Worm (Caenorhabditis elegans) whole organism, mixed stage, embryonic: ENCODE results near the gene F12A10.1.
"Not testable (repeated sequence)": the region's sequence is repeated elsewhere in the genome, so short reads cannot be mapped to it uniquely, and the experiment has no call there.

Source experiments
- M03D4.4 ChIP-seq: sonication (generic microtip); optimal IDR thresholded peaks from 2 replicates; lab custom pipeline; 2017; ENCODE audit warnings: mild to moderate bottlenecking, missing genetic modification characterization, missing compliant biosample characterization
- bed-3 ChIP-seq: fragments of 200-800 bp; sonication (Bioruptor generic); optimal IDR thresholded peaks from 3 replicates; lab custom pipeline; 2018; ENCODE audit warnings: mild to moderate bottlenecking, missing genetic modification characterization, moderate library complexity, missing compliant biosample characterization
- blmp-1 ChIP-seq: fragments of 150-350 bp; optimal IDR thresholded peaks from 2 replicates; lab custom pipeline; 2014; ENCODE audit warnings: missing biosample characterization, missing genetic modification characterization
- ceh-39 ChIP-seq: fragments of 150-350 bp; optimal IDR thresholded peaks from 2 replicates; lab custom pipeline; 2014; ENCODE audit warnings: missing biosample characterization, missing genetic modification characterization
- ceh-43 ChIP-seq: fragments of 200-800 bp; sonication (Bioruptor generic); optimal IDR thresholded peaks from 2 replicates; lab custom pipeline; 2018; ENCODE audit warnings: mild to moderate bottlenecking, missing genetic modification characterization, moderate library complexity, missing compliant biosample characterization
- ceh-83 ChIP-seq: fragments of 200-800 bp; sonication (Bioruptor generic); optimal IDR thresholded peaks from 2 replicates; lab custom pipeline; 2018; ENCODE audit warnings: mild to moderate bottlenecking, missing genetic modification characterization, missing compliant biosample characterization
- ces-1 ChIP-seq: fragments of 150-350 bp; optimal IDR thresholded peaks from 2 replicates; lab custom pipeline; 2014; ENCODE audit warnings: missing biosample characterization, missing genetic modification reagents, missing genetic modification characterization
- cnd-1 ChIP-seq: fragments of 200-800 bp; sonication (Bioruptor generic); optimal IDR thresholded peaks from 2 replicates; lab custom pipeline; 2018; ENCODE audit warnings: mild to moderate bottlenecking, missing genetic modification characterization, missing compliant biosample characterization
- drap-1 ChIP-seq: fragments of 200-800 bp; sonication (Bioruptor generic); optimal IDR thresholded peaks from 3 replicates; lab custom pipeline; 2018; ENCODE audit warnings: mild to moderate bottlenecking, missing genetic modification characterization, missing compliant biosample characterization
- elt-1 ChIP-seq: sonication (generic microtip); optimal IDR thresholded peaks from 2 replicates; lab custom pipeline; 2017; ENCODE audit warnings: missing genetic modification characterization, mild to moderate bottlenecking, missing compliant biosample characterization, antibody characterized with exemption, moderate library complexity, borderline replicate concordance; ENCODE audit not compliant: insufficient read depth
- elt-3 ChIP-seq: fragments of 150-350 bp; optimal IDR thresholded peaks from 2 replicates; lab custom pipeline; 2014; ENCODE audit warnings: missing biosample characterization, missing genetic modification characterization
- flh-1 ChIP-seq: fragments of 200-800 bp; sonication (Bioruptor generic); optimal IDR thresholded peaks from 2 replicates; lab custom pipeline; 2018; ENCODE audit warnings: mild to moderate bottlenecking, missing genetic modification characterization, moderate library complexity, missing compliant biosample characterization
- ham-2 ChIP-seq: fragments of 200-800 bp; sonication (Bioruptor generic); optimal IDR thresholded peaks from 2 replicates; lab custom pipeline; 2018; ENCODE audit warnings: mild to moderate bottlenecking, missing genetic modification characterization, missing compliant biosample characterization
- hlh-1 ChIP-seq: fragments of 150-350 bp; optimal IDR thresholded peaks from 2 replicates; lab custom pipeline; 2014; ENCODE audit warnings: missing biosample characterization, missing genetic modification reagents, missing genetic modification characterization
- lin-13 ChIP-seq: fragments of 150-350 bp; optimal IDR thresholded peaks from 2 replicates; lab custom pipeline; 2014; ENCODE audit warnings: missing biosample characterization, missing genetic modification characterization
- lin-32 ChIP-seq: fragments of 200-800 bp; sonication (Bioruptor generic); optimal IDR thresholded peaks from 2 replicates; lab custom pipeline; 2018; ENCODE audit warnings: mild to moderate bottlenecking, missing genetic modification characterization, missing compliant biosample characterization
- lsy-2 ChIP-seq: fragments of 150-350 bp; optimal IDR thresholded peaks from 2 replicates; lab custom pipeline; 2014; ENCODE audit warnings: missing biosample characterization, missing genetic modification characterization
- mab-5 ChIP-seq: fragments of 150-350 bp; optimal IDR thresholded peaks from 2 replicates; lab custom pipeline; 2014; ENCODE audit warnings: missing biosample characterization, missing genetic modification characterization
- mep-1 ChIP-seq: fragments of 150-350 bp; optimal IDR thresholded peaks from 2 replicates; lab custom pipeline; 2017; ENCODE audit warnings: missing biosample characterization, missing genetic modification reagents, missing genetic modification characterization, inconsistent platforms
- mls-2 ChIP-seq: sonication (generic microtip); optimal IDR thresholded peaks from 2 replicates; lab custom pipeline; 2016; ENCODE audit warnings: mild to moderate bottlenecking, missing genetic modification characterization, moderate library complexity, missing compliant biosample characterization
- nhr-12 ChIP-seq: fragments of 150-350 bp; optimal IDR thresholded peaks from 2 replicates; lab custom pipeline; 2014; ENCODE audit warnings: missing biosample characterization, missing genetic modification characterization
- nhr-2 ChIP-seq: fragments of 150-350 bp; optimal IDR thresholded peaks from 2 replicates; lab custom pipeline; 2014; ENCODE audit warnings: missing biosample characterization, missing genetic modification characterization
- nhr-237 ChIP-seq: fragments of 150-350 bp; optimal IDR thresholded peaks from 2 replicates; lab custom pipeline; 2014; ENCODE audit warnings: missing biosample characterization, missing genetic modification characterization
- nhr-28 ChIP-seq: fragments of 150-350 bp; optimal IDR thresholded peaks from 2 replicates; lab custom pipeline; 2014; ENCODE audit warnings: missing biosample characterization, missing genetic modification characterization
- nhr-76 ChIP-seq: sonication (generic microtip); optimal IDR thresholded peaks from 2 replicates; lab custom pipeline; 2017; ENCODE audit warnings: missing biosample characterization, missing genetic modification characterization
- pha-4 ChIP-seq: fragments of 150-350 bp; optimal IDR thresholded peaks from 2 replicates; lab custom pipeline; 2018; ENCODE audit warnings: missing biosample characterization, missing genetic modification reagents, missing genetic modification characterization
- sem-2 ChIP-seq: fragments of 200-800 bp; sonication (Bioruptor generic); optimal IDR thresholded peaks from 2 replicates; lab custom pipeline; 2018; ENCODE audit warnings: mild to moderate bottlenecking, missing genetic modification characterization, missing compliant biosample characterization
- snpc-4 ChIP-seq: fragments of 150-350 bp; optimal IDR thresholded peaks from 2 replicates; lab custom pipeline; 2014; ENCODE audit warnings: missing biosample characterization, missing genetic modification characterization
- sptf-1 ChIP-seq: sonication (generic microtip); optimal IDR thresholded peaks from 2 replicates; lab custom pipeline; 2017; ENCODE audit warnings: mild to moderate bottlenecking, missing genetic modification characterization, moderate library complexity, missing compliant biosample characterization
- tbx-8 ChIP-seq: fragments of 200-800 bp; sonication (Bioruptor generic); optimal IDR thresholded peaks from 2 replicates; lab custom pipeline; 2018; ENCODE audit warnings: mild to moderate bottlenecking, missing genetic modification characterization, moderate library complexity, missing compliant biosample characterization
- unc-120 ChIP-seq: sonication (generic microtip); optimal IDR thresholded peaks from 2 replicates; lab custom pipeline; 2017; ENCODE audit warnings: missing genetic modification characterization, missing compliant biosample characterization; ENCODE audit not compliant: poor library complexity, severe bottlenecking
- unc-39 ChIP-seq: fragments of 150-350 bp; optimal IDR thresholded peaks from 2 replicates; lab custom pipeline; 2014; ENCODE audit warnings: missing biosample characterization, missing genetic modification characterization
- unc-62 ChIP-seq: fragments of 150-350 bp; optimal IDR thresholded peaks from 2 replicates; lab custom pipeline; 2014; ENCODE audit warnings: missing biosample characterization, missing genetic modification reagents, missing genetic modification characterization
- zip-8 ChIP-seq: fragments of 150-350 bp; optimal IDR thresholded peaks from 2 replicates; lab custom pipeline; 2014; ENCODE audit warnings: missing biosample characterization, missing genetic modification characterization
- ztf-11 ChIP-seq: fragments of 150-350 bp; optimal IDR thresholded peaks from 2 replicates; lab custom pipeline; 2014; ENCODE audit warnings: missing biosample characterization, missing genetic modification characterization

Gene F12A10.1

DNA sequence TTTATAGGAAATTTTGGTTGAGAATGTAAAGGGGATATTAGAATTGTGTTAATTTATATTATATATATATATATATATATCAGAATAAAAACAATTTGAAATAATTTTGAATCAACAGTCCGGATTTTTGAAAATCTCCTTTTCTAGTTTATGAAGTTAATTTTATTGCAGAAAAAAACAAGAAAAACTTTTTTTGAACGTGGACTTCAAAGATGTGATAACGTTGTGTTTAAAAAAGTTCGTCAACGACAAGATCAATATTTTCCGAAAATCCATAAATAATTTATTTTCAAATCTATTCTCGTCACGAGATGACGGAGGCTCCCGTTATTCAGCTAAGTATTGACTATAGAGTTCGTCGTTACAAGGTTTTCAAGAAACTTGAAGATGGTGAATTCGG is 41.2 kb downstream of the F12A10.1 start, which contains the start of gene C17C3.11:
TSS of gene C17C3.11 (plus strand) at position 301 of the 400 bp plus-strand sequence.
- no peak for TF ChIP-seq mls-2 (tag; lab: Kevin White, UChicago)
- TF ChIP-seq ceh-43 (GFP tag; lab: Kevin White, UChicago) = no peak
- no peak for TF ChIP-seq nhr-2 (tag; lab: Kevin White, UChicago)
- TF ChIP-seq unc-62 (GFP tag; lab: Kevin White, UChicago) = no peak
- TF ChIP-seq ham-2 (GFP tag; lab: Kevin White, UChicago) = no peak

DNA sequence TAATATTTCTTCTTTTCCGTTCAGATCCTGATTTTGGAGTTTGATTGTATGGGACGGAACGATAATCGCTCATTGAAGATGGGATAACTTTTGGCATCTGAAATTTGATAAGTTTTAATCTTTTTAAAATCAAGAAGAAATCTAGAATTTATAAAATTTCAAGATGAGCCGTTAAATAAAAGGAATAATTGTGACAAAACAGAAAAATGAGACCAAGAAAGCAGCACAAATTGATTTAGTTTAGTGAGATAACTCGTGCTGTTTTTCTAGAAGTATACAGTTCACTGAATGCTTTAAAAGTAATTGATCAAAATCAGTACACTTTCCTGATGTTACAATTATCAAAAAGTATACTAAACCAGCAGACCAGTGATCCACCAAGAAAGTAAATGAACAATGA is 43.8 kb downstream of the F12A10.1 start, which contains the start of gene hlh-27:
TSS of gene hlh-27 (minus strand) at position 101 of the 400 bp plus-strand sequence.
- TF ChIP-seq elt-3 (tag; lab: Kevin White, UChicago); elt-1; lsy-2: not testable (repeated sequence)

DNA sequence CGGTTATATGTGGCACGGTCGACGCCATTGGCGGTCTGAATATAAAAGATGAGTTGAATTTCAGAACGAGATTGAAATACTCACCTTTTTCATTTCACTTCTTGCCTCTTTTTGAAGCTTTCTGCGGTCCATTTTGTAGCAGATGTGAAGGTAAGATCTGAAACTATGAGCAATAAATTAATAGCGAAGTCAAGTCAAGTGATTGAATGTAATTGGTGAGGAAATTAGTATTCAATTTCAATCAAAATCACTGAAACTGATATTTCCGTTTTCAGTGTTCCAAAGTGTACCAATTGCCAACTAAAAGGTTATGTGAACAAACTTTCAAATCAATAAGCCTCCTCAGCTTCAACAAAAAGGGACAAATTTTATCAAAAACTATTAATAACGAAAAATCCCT is 45.3 kb downstream of the F12A10.1 start, which contains the start of gene C17C3.24:
TSS of gene C17C3.24 (minus strand) at position 101 of the 400 bp plus-strand sequence.
- TF ChIP-seq mab-5 (tag; lab: Kevin White, UChicago) = no peak
- TF ChIP-seq pha-4 (tag; lab: Kevin White, UChicago) = no peak
- no peak for TF ChIP-seq blmp-1 (tag; lab: Kevin White, UChicago)
- TF ChIP-seq mls-2 (tag; lab: Kevin White, UChicago) = no peak
- no peak for TF ChIP-seq unc-120 (tag; lab: Kevin White, UChicago)
- TF ChIP-seq ceh-83 (GFP tag; lab: Kevin White, UChicago) = no peak
- TF ChIP-seq lin-32 (GFP tag; lab: Kevin White, UChicago) = no peak
- TF ChIP-seq nhr-12 (tag; lab: Kevin White, UChicago) = no peak
- TF ChIP-seq bed-3 (GFP tag; lab: Kevin White, UChicago) = no peak
- TF ChIP-seq cnd-1 (tag; lab: Kevin White, UChicago) = no peak
- no peak for TF ChIP-seq hlh-1
- no peak for TF ChIP-seq nhr-2 (tag; lab: Kevin White, UChicago)
- TF ChIP-seq elt-1 = no peak
- no peak for TF ChIP-seq tbx-8 (GFP tag; lab: Kevin White, UChicago)
- no peak for TF ChIP-seq unc-62 (GFP tag; lab: Kevin White, UChicago)
- TF ChIP-seq nhr-28 = no peak
- TF ChIP-seq ceh-43 (GFP tag; lab: Kevin White, UChicago) = no peak

DNA sequence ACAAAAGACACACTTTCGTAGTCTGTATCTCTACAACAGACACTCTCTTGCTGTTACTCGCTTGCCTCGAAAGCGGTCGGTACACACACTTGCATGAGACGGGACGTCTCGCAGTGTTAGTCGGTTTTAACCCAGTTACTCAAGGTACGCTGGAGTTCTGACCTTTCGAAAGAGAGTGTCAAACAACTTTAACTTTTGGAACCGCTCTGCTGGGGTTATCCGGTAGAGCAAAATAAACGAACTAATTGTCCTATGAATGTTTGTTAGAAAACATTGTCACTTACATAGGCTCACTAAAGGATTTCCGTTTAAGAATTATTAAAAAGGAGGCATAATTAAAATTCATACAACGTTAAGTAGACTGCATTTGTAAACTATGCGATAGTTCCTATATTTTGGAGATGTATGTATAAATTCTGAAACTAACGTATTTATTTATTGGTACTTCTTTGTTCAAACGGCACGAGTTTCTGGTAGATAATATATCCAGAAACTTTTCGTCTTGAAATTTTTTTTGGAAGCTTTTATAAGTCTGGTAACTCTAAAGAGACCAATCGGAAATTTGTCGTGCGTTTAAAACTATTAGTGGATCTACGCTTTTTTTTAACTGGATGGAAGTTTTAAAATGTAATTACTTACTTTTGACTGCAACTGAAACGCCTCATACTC is 47.3 kb downstream of the F12A10.1 start:
- TF ChIP-seq flh-1 (peak; percentile 29), nhr-28 (peak; percentile 24), lin-13 (tag; lab: Kevin White, UChicago) (peak; percentile 85), sptf-1 (tag; lab: Kevin White, UChicago) (peak; percentile 93), nhr-2 (tag; lab: Kevin White, UChicago) (peak; percentile 86), tbx-8 (GFP tag; lab: Kevin White, UChicago) (peak; percentile 93), mls-2 (tag; lab: Kevin White, UChicago) (peak; percentile 95), cnd-1 (tag; lab: Kevin White, UChicago) (peak; percentile 80), elt-3 (tag; lab: Kevin White, UChicago) (peak; percentile 80), sem-2 (GFP tag; lab: Kevin White, UChicago) (peak; percentile 76), mep-1 (peak; percentile 96), snpc-4 (tag; lab: Kevin White, UChicago) (no peak), pha-4 (tag; lab: Kevin White, UChicago) (peak; percentile 92), ces-1 (GFP tag; lab: Kevin White, UChicago) (peak; percentile 99), unc-120 (tag; lab: Kevin White, UChicago) (peak; percentile 94), mab-5 (tag; lab: Kevin White, UChicago) (peak; percentile 84), nhr-237 (tag; lab: Kevin White, UChicago) (peak; percentile 92), ztf-11 (tag; lab: Kevin White, UChicago) (peak; percentile 83), nhr-76 (tag; lab: Kevin White, UChicago) (no peak), nhr-12 (tag; lab: Kevin White, UChicago) (peak; percentile 89), unc-39 (tag; lab: Kevin White, UChicago) (peak; percentile 55), hlh-1 (peak; percentile 72), ceh-39 (tag; lab: Kevin White, UChicago) (peak; percentile 74), ham-2 (GFP tag; lab: Kevin White, UChicago) (peak; percentile 75), ceh-43 (GFP tag; lab: Kevin White, UChicago) (peak; percentile 86), elt-1 (no peak), M03D4.4 (tag; lab: Kevin White, UChicago) (peak; percentile 86), blmp-1 (tag; lab: Kevin White, UChicago) (no peak), zip-8 (tag; lab: Kevin White, UChicago) (no peak), drap-1 (GFP tag; lab: Kevin White, UChicago) (peak; percentile 89), bed-3 (GFP tag; lab: Kevin White, UChicago) (peak; percentile 65), unc-62 (GFP tag; lab: Kevin White, UChicago) (peak; percentile 89), lin-32 (GFP tag; lab: Kevin White, UChicago) (peak; percentile 78), ceh-83 (GFP tag; lab: Kevin White, UChicago) (peak; percentile 93), lsy-2 (peak; percentile 84)
